Fruit fly (Drosophila melanogaster): ENCODE data around the gene CG4928.

Gene CG4928

DNA sequence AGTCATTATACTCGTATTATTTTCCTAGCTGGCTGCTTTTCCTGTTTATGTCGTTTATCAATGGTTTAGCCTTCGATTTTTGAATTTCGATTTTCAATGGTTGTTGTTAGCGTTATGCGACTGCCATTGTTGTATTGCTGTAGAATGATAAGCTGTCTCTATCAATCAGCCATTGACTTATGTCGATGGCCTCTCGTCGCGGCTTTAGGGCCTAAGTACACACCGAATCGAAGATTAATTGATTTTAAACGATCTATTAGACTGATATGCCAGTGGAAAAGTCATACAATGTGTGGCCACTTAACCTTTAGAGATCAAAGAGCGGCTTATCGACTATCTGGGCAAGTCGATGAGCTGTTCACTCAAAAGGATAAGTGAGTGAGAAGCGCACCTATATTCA is 9.6 kb downstream of the CG4928 start:
- TF ChIP-seq mirr (GFP tag; optimal IDR thresholded peaks at IDR 0.05): peak; percentile 65
- peak; percentile 90 for TF ChIP-seq exex (tag; optimal IDR thresholded peaks at IDR 0.05)
- no peak for TF ChIP-seq Atf-2 (GFP tag; optimal IDR thresholded peaks at IDR 0.05)
- peak; percentile 44 for TF ChIP-seq grn (GFP tag; optimal IDR thresholded peaks at IDR 0.05)
- TF ChIP-seq Pdp1 (GFP tag; optimal IDR thresholded peaks at IDR 0.05): peak in 1 of 2 experiments; percentile 55

DNA sequence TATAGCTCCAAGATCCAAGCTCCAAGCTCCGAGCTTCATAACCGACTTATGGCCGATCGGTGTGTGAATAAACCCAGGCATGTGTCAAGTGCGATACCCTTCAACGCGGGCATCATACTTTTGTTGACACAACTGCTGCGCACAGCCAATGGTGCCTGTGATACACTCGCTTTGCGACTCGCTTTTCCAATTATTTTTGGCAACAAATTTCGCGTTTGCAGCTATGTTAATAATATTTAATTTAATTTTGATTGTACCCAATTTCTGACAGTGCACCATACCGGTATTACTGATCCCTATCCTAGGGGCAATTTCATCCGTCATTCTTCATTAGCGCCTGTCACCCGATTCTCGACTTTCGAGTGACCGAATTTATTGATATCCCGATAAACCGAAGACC is 10.5 kb downstream of the CG4928 start:
- no peak for TF ChIP-seq nau (GFP tag; optimal IDR thresholded peaks at IDR 0.05)
- TF ChIP-seq pros (GFP tag; optimal IDR thresholded peaks at IDR 0.05): no peak
- no peak for TF ChIP-seq bigmax (GFP tag; optimal IDR thresholded peaks at IDR 0.05)
- TF ChIP-seq gcm (GFP tag; optimal IDR thresholded peaks at IDR 0.05): no peak
- no peak for TF ChIP-seq CG13775 (GFP tag; optimal IDR thresholded peaks at IDR 0.05)
- no peak for TF ChIP-seq CG13287 (GFP tag; IDR thresholded peaks at IDR 0.05; ENCODE audit: partially characterized antibody)
- TF ChIP-seq Med (GFP tag): peak; percentile 52
- TF ChIP-seq CG17361 (GFP tag; IDR thresholded peaks at IDR 0.05): no peak
- TF ChIP-seq CG12391 (tag; optimal IDR thresholded peaks at IDR 0.05): no peak
- no peak for TF ChIP-seq Hey (tag; optimal IDR thresholded peaks at IDR 0.05)
- TF ChIP-seq slbo (GFP tag; IDR thresholded peaks at IDR 0.05): peak; percentile 38
- TF ChIP-seq Hr3 (GFP tag; optimal IDR thresholded peaks at IDR 0.05): no peak
- 0 out of 4 replicates have a peak, but pooled peaks have one; percentile 16 for TF ChIP-seq chinmo (GFP tag; IDR thresholded peaks at IDR 0.05; ENCODE audit: partially characterized antibody)

DNA sequence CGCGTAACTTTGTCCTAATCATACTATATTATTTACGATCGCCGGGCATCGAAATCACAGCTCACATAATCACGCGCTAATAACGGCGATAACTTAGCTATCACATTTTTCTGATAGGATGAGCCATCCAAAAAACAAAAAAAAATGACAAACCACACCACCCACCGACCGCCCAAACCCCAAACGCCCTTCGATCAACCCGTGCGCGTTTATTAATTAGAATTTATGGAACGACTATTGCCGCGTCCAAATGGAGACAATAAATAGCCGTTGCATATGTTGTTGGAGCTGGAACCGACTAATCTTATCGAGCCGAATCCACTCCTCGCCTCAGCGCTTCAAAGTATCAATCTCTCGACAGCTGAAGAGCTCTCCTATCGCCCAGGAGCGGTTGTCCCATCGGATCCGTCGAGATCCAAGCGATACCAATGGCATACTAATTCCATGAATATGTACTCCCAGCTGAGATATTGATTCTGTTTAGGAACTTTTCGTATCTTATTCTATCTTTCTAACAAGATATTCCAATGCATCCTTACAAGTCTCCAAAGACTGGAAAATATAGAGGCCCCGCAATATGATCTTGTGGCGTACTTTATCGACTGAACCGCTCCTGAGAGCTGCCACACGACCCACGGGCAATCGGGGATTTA is 11.2 kb downstream of the CG4928 start:
- TF ChIP-seq Sry-β (GFP tag; optimal IDR thresholded peaks at IDR 0.05): no peak
- TF ChIP-seq Neu2 (GFP tag; optimal IDR thresholded peaks at IDR 0.05; ENCODE audit: borderline replicate concordance): no peak
- no peak for TF ChIP-seq seq (GFP tag; IDR thresholded peaks at IDR 0.05)
- no peak for TF ChIP-seq tup (GFP tag; optimal IDR thresholded peaks at IDR 0.05)
- no peak for TF ChIP-seq jumu (GFP tag; optimal IDR thresholded peaks at IDR 0.05)
- no peak for TF ChIP-seq sd (tag; optimal IDR thresholded peaks at IDR 0.05)
- no peak for TF ChIP-seq sr (GFP tag; IDR thresholded peaks at IDR 0.05)
- TF ChIP-seq scrt (GFP tag; optimal IDR thresholded peaks at IDR 0.05): no peak
- no peak for TF ChIP-seq Dbx (GFP tag; IDR thresholded peaks at IDR 0.05)
- no peak for TF ChIP-seq CG14050 (GFP tag; IDR thresholded peaks at IDR 0.05)
- peak; percentile 20; the same call in 1 of the 2 replicates for TF ChIP-seq GATAe (GFP tag; conservative IDR thresholded peaks at IDR 0.05)
- no peak for TF ChIP-seq kah (GFP tag; optimal IDR thresholded peaks at IDR 0.05)
- TF ChIP-seq Vsx1 (GFP tag; optimal IDR thresholded peaks at IDR 0.05): no peak
- TF ChIP-seq ap (GFP tag; IDR thresholded peaks at IDR 0.05): no peak
- no peak for TF ChIP-seq Fer3 (tag; optimal IDR thresholded peaks at IDR 0.05)
- TF ChIP-seq TFAM (GFP tag; optimal IDR thresholded peaks at IDR 0.05): no peak
- no peak for TF ChIP-seq HLH4C (GFP tag; IDR thresholded peaks at IDR 0.05; ENCODE audit: partially characterized antibody)
- peak; percentile 64 for TF ChIP-seq row (GFP tag; IDR thresholded peaks at IDR 0.05)
- no peak for TF ChIP-seq CG34422 (GFP tag; IDR thresholded peaks at IDR 0.05)
- TF ChIP-seq usp (GFP tag; optimal IDR thresholded peaks at IDR 0.05): no peak
- TF ChIP-seq CG12299 (tag; optimal IDR thresholded peaks at IDR 0.05): no peak
- no peak for TF ChIP-seq kay (GFP tag; optimal IDR thresholded peaks at IDR 0.05)
- no peak for TF ChIP-seq tll (GFP tag; optimal IDR thresholded peaks at IDR 0.05)
- TF ChIP-seq tna (GFP tag; IDR thresholded peaks at IDR 0.05; ENCODE audit: partially characterized antibody): no peak
- TF ChIP-seq CG7556 (GFP tag; optimal IDR thresholded peaks at IDR 0.05): no peak
- peak; percentile 92 for TF ChIP-seq exex (tag; optimal IDR thresholded peaks at IDR 0.05)
- TF ChIP-seq CG9609 (GFP tag; optimal IDR thresholded peaks at IDR 0.05): no peak
- no peak for TF ChIP-seq CG1647 (GFP tag; optimal IDR thresholded peaks at IDR 0.05)
- TF ChIP-seq CG1832 (GFP tag; optimal IDR thresholded peaks at IDR 0.05): no peak
- TF ChIP-seq pho (GFP tag; optimal IDR thresholded peaks at IDR 0.05): no peak
